Fruit fly (Drosophila melanogaster): ENCODE measurements around the gene ymp.

The ymp gene

DNA sequence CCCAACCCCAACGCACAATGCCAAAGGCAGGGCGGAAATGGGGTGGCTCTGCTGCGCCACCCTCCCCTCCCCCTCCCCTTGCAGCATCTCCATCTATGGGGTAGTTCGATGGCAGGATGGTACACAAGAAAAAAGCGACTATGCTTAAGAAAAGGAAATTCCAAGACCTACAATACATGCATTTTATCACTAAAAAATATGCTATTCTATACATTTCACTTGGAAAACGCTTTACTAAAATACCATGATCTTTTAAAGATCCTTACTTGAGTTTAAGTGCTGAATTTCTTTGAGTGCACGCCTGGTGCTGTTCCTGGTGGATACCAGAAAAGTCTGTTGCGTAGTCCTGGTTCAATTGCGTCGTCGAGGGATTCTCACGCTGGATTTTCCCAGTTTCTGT, 22.2 kb upstream of the ymp start (continued):
- peak; percentile 64 for TF ChIP-seq CG10147 (GFP tag; optimal IDR thresholded peaks at IDR 0.05)
- no peak for TF ChIP-seq unc-4 (GFP tag; IDR thresholded peaks at IDR 0.05; ENCODE audit: partially characterized antibody)
- no peak for TF ChIP-seq Sox100B (GFP tag; optimal IDR thresholded peaks at IDR 0.05)
- peak; percentile 36 for TF ChIP-seq Dad (GFP tag; optimal IDR thresholded peaks at IDR 0.05)
- TF ChIP-seq jing (GFP tag; optimal IDR thresholded peaks at IDR 0.05), result peak; percentile 53
- no peak for TF ChIP-seq stwl (tag; optimal IDR thresholded peaks at IDR 0.05)
- TF ChIP-seq CG43689 (GFP tag; IDR thresholded peaks at IDR 0.05), result no peak
- TF ChIP-seq exex (tag; optimal IDR thresholded peaks at IDR 0.05), result no peak
- peak; percentile 49; the same call in 1 of the 2 replicates for TF ChIP-seq CG4404 (GFP tag; IDR thresholded peaks at IDR 0.05)
- no peak for TF ChIP-seq CG17912 (GFP tag; optimal IDR thresholded peaks at IDR 0.05)
- peak; percentile 63 for TF ChIP-seq HmgZ (tag; optimal IDR thresholded peaks at IDR 0.05)
- no peak for TF ChIP-seq Dip2 (GFP tag; IDR thresholded peaks at IDR 0.05)
- TF ChIP-seq HmgD (GFP tag; optimal IDR thresholded peaks at IDR 0.05), result peak; percentile 32
- peak in 1 of 3 experiments; percentile 39 for TF ChIP-seq lola (GFP tag; optimal IDR thresholded peaks at IDR 0.05)
- no peak for TF ChIP-seq Stat92E (GFP tag; optimal IDR thresholded peaks at IDR 0.05)
- TF ChIP-seq CG7372 (GFP tag; IDR thresholded peaks at IDR 0.05), result 0 out of 2 replicates have a peak, but pooled peaks have one; percentile 29
- peak; percentile 6 for TF ChIP-seq CG15696 (tag; optimal IDR thresholded peaks at IDR 0.05)
- no peak for TF ChIP-seq CkIIα-i1 (GFP tag; IDR thresholded peaks at IDR 0.05)
- TF ChIP-seq CG16863 (GFP tag; optimal IDR thresholded peaks at IDR 0.05), result peak; percentile 70
- peak; percentile 68 for TF ChIP-seq Oli (tag; optimal IDR thresholded peaks at IDR 0.05)
- TF ChIP-seq CG3838 (GFP tag; optimal IDR thresholded peaks at IDR 0.05), result no peak
- TF ChIP-seq Meics (GFP tag; optimal IDR thresholded peaks at IDR 0.05), result peak; percentile 62
- no peak for TF ChIP-seq bowl (GFP tag; IDR thresholded peaks at IDR 0.05)
- no peak for TF ChIP-seq CG4854 (GFP tag; optimal IDR thresholded peaks at IDR 0.05)
- no peak for TF ChIP-seq corto (GFP tag; optimal IDR thresholded peaks at IDR 0.05)
- TF ChIP-seq CG10959 (GFP tag; IDR thresholded peaks at IDR 0.05), result no peak
- peak; percentile 20 for TF ChIP-seq CG6654 (GFP tag; optimal IDR thresholded peaks at IDR 0.05)
- TF ChIP-seq lmd (GFP tag; IDR thresholded peaks at IDR 0.05), result peak; percentile 80
- peak; percentile 44 for TF ChIP-seq CG10543 (GFP tag; optimal IDR thresholded peaks at IDR 0.05)
- TF ChIP-seq ems (GFP tag; optimal IDR thresholded peaks at IDR 0.05), result peak; percentile 50
- TF ChIP-seq CG12942 (GFP tag; optimal IDR thresholded peaks at IDR 0.05), result no peak
- TF ChIP-seq Ets65A (GFP tag), result peak; percentile 92
- peak; percentile 83 for TF ChIP-seq vvl (GFP tag; IDR thresholded peaks at IDR 0.05)
- peak; percentile 76 for TF ChIP-seq ttk (GFP tag; IDR thresholded peaks at IDR 0.05)
- no peak for TF ChIP-seq CG15479 (GFP tag; optimal IDR thresholded peaks at IDR 0.05)
- no peak for TF ChIP-seq peb (GFP tag; IDR thresholded peaks at IDR 0.05)
- peak; percentile 56 for TF ChIP-seq Rx (GFP tag; IDR thresholded peaks at IDR 0.05)
- TF ChIP-seq CG2875 (GFP tag; optimal IDR thresholded peaks at IDR 0.05), result peak; percentile 46
- TF ChIP-seq pzg (GFP tag; optimal IDR thresholded peaks at IDR 0.05), result no peak
- no peak for TF ChIP-seq Usf (GFP tag; optimal IDR thresholded peaks at IDR 0.05)
- peak; percentile 50 for TF ChIP-seq CG12104 (GFP tag; optimal IDR thresholded peaks at IDR 0.05)
- TF ChIP-seq CG2678 (tag; optimal IDR thresholded peaks at IDR 0.05), result peak; percentile 78
- TF ChIP-seq lilli (GFP tag; optimal IDR thresholded peaks at IDR 0.05), result peak; percentile 46
- TF ChIP-seq GATAe (GFP tag; conservative IDR thresholded peaks at IDR 0.05), result no peak
- peak; percentile 62 for TF ChIP-seq tgo (GFP tag; IDR thresholded peaks at IDR 0.05)
- no peak for TF ChIP-seq Elba2 (GFP tag; optimal IDR thresholded peaks at IDR 0.05)
- peak; percentile 40 for TF ChIP-seq CG18764 (GFP tag; optimal IDR thresholded peaks at IDR 0.05)
- TF ChIP-seq gsb (GFP tag; IDR thresholded peaks at IDR 0.05), result peak; percentile 49; the same call in 1 of the 2 replicates
- TF ChIP-seq CG2889 (GFP tag; IDR thresholded peaks at IDR 0.05), result peak; percentile 66
- peak; percentile 56; the same call in 1 of the 3 replicates for TF ChIP-seq Mrtf (GFP tag; IDR thresholded peaks at IDR 0.05)
- peak; percentile 60 to 67 for TF ChIP-seq dpn (GFP tag; optimal IDR thresholded peaks at IDR 0.05)

Measured in whole organism, embryonic.